Worm (Caenorhabditis elegans): ENCODE results near the gene dlhd-1.

- TF ChIP-seq ZK546.5 (tag; optimal IDR thresholded peaks at IDR 0.05): no peak
- TF ChIP-seq zag-1 (tag; optimal IDR thresholded peaks at IDR 0.05): no peak
Observed at ce11 chrII:1153299-1153698, 18.6 kb downstream of the dlhd-1 start.
